Worm (Caenorhabditis elegans): ENCODE results near the gene nep-2.
A peak's percentile ranks its signal among the peaks of the same experiment; 100 is the strongest.

nep-2 gene

ce11 chrII:2734735-2735134 is 9.2 kb upstream of the nep-2 start (continued):
- peak; percentile 61; the same call in 1 of the 2 replicates for TF ChIP-seq hmg-1.2 (GFP tag; IDR thresholded peaks at IDR 0.05)
- no peak for TF ChIP-seq K11D2.4 (GFP tag; IDR thresholded peaks at IDR 0.05)
- no peak for TF ChIP-seq ZK185.1 (tag; optimal IDR thresholded peaks at IDR 0.05; ENCODE audit: poor library complexity, severe bottlenecking)
- no peak for TF ChIP-seq lsy-27 (tag; optimal IDR thresholded peaks at IDR 0.05; ENCODE audit: borderline replicate concordance, insufficient read depth)
- no peak for TF ChIP-seq Y95B8A.8 (GFP tag; IDR thresholded peaks at IDR 0.05)

ce11 chrII:2734266-2734665 is 8.7 kb upstream of the nep-2 start:
- TF ChIP-seq let-607 (tag; optimal IDR thresholded peaks at IDR 0.05) = no peak
- TF ChIP-seq attf-5 (GFP tag; optimal IDR thresholded peaks at IDR 0.05) = no peak

ce11 chrII:2730647-2731046 is 5.1 kb upstream of the nep-2 start:
- TF ChIP-seq ceh-79 (tag; optimal IDR thresholded peaks at IDR 0.05) (no peak), hrde-1 (tag; optimal IDR thresholded peaks at IDR 0.05; ENCODE audit: borderline replicate concordance) (no peak), mes-4 (tag; optimal IDR thresholded peaks at IDR 0.05) (no peak), egrh-3 (GFP tag; IDR thresholded peaks at IDR 0.05) (no peak), Y53F4B.3 (GFP tag; IDR thresholded peaks at IDR 0.05) (no peak), let-526 (GFP tag; IDR thresholded peaks at IDR 0.05) (no peak)

- TF ChIP-seq tlf-1 (GFP tag; optimal IDR thresholded peaks at IDR 0.05) (no peak), die-1 (tag; optimal IDR thresholded peaks at IDR 0.05) (no peak), nfya-2 (GFP tag; IDR thresholded peaks at IDR 0.05) (no peak), pbrm-1 (GFP tag; IDR thresholded peaks at IDR 0.05) (no peak)
Measured at ce11 chrII:2726774-2727173, 1.2 kb upstream of the nep-2 start.

ce11 chrII:2721992-2722391 is 3.6 kb downstream of the nep-2 start:
- TF ChIP-seq rpc-1 (optimal IDR thresholded peaks at IDR 0.05) (no peak), rpc-1 (tag; optimal IDR thresholded peaks at IDR 0.05) (peak; percentile 32), nfya-1 (tag; optimal IDR thresholded peaks at IDR 0.05; ENCODE audit: borderline replicate concordance, insufficient read depth) (no peak), F33H1.4 (GFP tag; IDR thresholded peaks at IDR 0.05) (no peak), tbp1 (GFP tag; optimal IDR thresholded peaks at IDR 0.05) (peak; percentile 63), ceh-40 (GFP tag; IDR thresholded peaks at IDR 0.05) (no peak), zfh-2 (GFP tag; conservative IDR thresholded peaks at IDR 0.05) (peak; percentile 52)

- no peak for TF ChIP-seq gei-17 (GFP tag; optimal IDR thresholded peaks at IDR 0.05)
- TF ChIP-seq zfh-2 (GFP tag; conservative IDR thresholded peaks at IDR 0.05) = peak; percentile 81
- no peak for TF ChIP-seq ceh-91 (GFP tag; IDR thresholded peaks at IDR 0.05)
- peak; percentile 74; the same call in 1 of the 2 replicates for TF ChIP-seq egrh-3 (GFP tag; IDR thresholded peaks at IDR 0.05)
- 0 out of 2 replicates have a peak, but pooled peaks have one; percentile 10 for TF ChIP-seq mcd-1 (GFP tag; IDR thresholded peaks at IDR 0.05)
Measured at ce11 chrII:2719212-2719611, 6.3 kb downstream of the nep-2 start.

- TF ChIP-seq zfh-2 (GFP tag; conservative IDR thresholded peaks at IDR 0.05) (0 out of 2 replicates have a peak, but pooled peaks have one; percentile 26), atf-7 (tag; optimal IDR thresholded peaks at IDR 0.05) (no peak)
Measured at ce11 chrII:2717335-2717734, 8.2 kb downstream of the nep-2 start, which contains the start of gene T05A8.3. T05A8.3 (minus strand) TSS chrII:2717435.

Data from whole organism, young adult.